Worm (Caenorhabditis elegans): ENCODE data around the gene ZK1290.11.

The ZK1290.11 gene

ce11 chrII:7593227-7593626 is 31.8 kb upstream of the ZK1290.11 start (continued):
- no peak for TF ChIP-seq dve-1 (tag; optimal IDR thresholded peaks at IDR 0.05; ENCODE audit: insufficient read depth)
- TF ChIP-seq ces-1 (GFP tag; optimal IDR thresholded peaks at IDR 0.05) = no peak
- TF ChIP-seq zip-11 (GFP tag; IDR thresholded peaks at IDR 0.05) = no peak
- TF ChIP-seq ztf-7 (tag; optimal IDR thresholded peaks at IDR 0.05) = no peak
- no peak for TF ChIP-seq Y48G9A.11 (GFP tag; IDR thresholded peaks at IDR 0.05)
- TF ChIP-seq T20F7.1 (GFP tag; optimal IDR thresholded peaks at IDR 0.05) = no peak
- no peak for TF ChIP-seq nhr-25 (tag; optimal IDR thresholded peaks at IDR 0.05; ENCODE audit: borderline replicate concordance, insufficient read depth)
- TF ChIP-seq nhr-48 (tag; optimal IDR thresholded peaks at IDR 0.05) = no peak
- no peak for TF ChIP-seq php-3 (GFP tag; IDR thresholded peaks at IDR 0.05)
- TF ChIP-seq lir-3 (tag; optimal IDR thresholded peaks at IDR 0.05) = no peak
- no peak for TF ChIP-seq nhr-76 (tag; optimal IDR thresholded peaks at IDR 0.05)
- no peak for TF ChIP-seq nhr-42 (GFP tag; IDR thresholded peaks at IDR 0.05)
- TF ChIP-seq vab-7 (GFP tag; IDR thresholded peaks at IDR 0.05) = no peak
- TF ChIP-seq cey-2 (tag; optimal IDR thresholded peaks at IDR 0.05; ENCODE audit: borderline replicate concordance, insufficient read depth) = no peak
- no peak for TF ChIP-seq duxl-1 (tag; optimal IDR thresholded peaks at IDR 0.05; ENCODE audit: poor library complexity)
- no peak for TF ChIP-seq F26F4.8 (GFP tag; conservative IDR thresholded peaks at IDR 0.05)
- TF ChIP-seq mxl-2 (GFP tag; conservative IDR thresholded peaks at IDR 0.05) = no peak
- no peak for TF ChIP-seq lin-13 (GFP tag; optimal IDR thresholded peaks at IDR 0.05)
- TF ChIP-seq unc-39 (tag; optimal IDR thresholded peaks at IDR 0.05) = no peak
- TF ChIP-seq zip-2 (tag; optimal IDR thresholded peaks at IDR 0.05) = no peak
- no peak for TF ChIP-seq nhr-11 (tag; optimal IDR thresholded peaks at IDR 0.05)
- no peak for TF ChIP-seq nhr-41 (GFP tag; IDR thresholded peaks at IDR 0.05)
- TF ChIP-seq dmd-9 (GFP tag; IDR thresholded peaks at IDR 0.05) = no peak
- TF ChIP-seq rbr-2 (tag; optimal IDR thresholded peaks at IDR 0.05) = peak; percentile 49
- peak; percentile 94 for TF ChIP-seq aha-1 (tag)
- no peak for TF ChIP-seq nhr-6 (tag; optimal IDR thresholded peaks at IDR 0.05)
- no peak for TF ChIP-seq ama-1 (optimal IDR thresholded peaks at IDR 0.05)
- TF ChIP-seq nhr-237 (tag; optimal IDR thresholded peaks at IDR 0.05) = no peak
- no peak for TF ChIP-seq ztf-11 (tag; optimal IDR thresholded peaks at IDR 0.05)
- no peak for TF ChIP-seq tra-1 (GFP tag; IDR thresholded peaks at IDR 0.05)
- no peak for TF ChIP-seq daf-19 (GFP tag; conservative IDR thresholded peaks at IDR 0.05)
- TF ChIP-seq zfp-3 (GFP tag; conservative IDR thresholded peaks at IDR 0.05) = no peak
- TF ChIP-seq ceh-28 (tag; optimal IDR thresholded peaks at IDR 0.05) = no peak
- no peak for TF ChIP-seq madf-5 (GFP tag; IDR thresholded peaks at IDR 0.05)
- no peak for TF ChIP-seq pha-4 (GFP tag; IDR thresholded peaks at IDR 0.05)
- TF ChIP-seq pha-4 (tag; optimal IDR thresholded peaks at IDR 0.05) = no peak
- no peak for TF ChIP-seq unc-130 (GFP tag; optimal IDR thresholded peaks at IDR 0.05)
- TF ChIP-seq F49E8.2 (tag; optimal IDR thresholded peaks at IDR 0.05; ENCODE audit: borderline replicate concordance) = no peak
- TF ChIP-seq aly-2 (tag; optimal IDR thresholded peaks at IDR 0.05) = no peak
- no peak for TF ChIP-seq hif-1 (tag; optimal IDR thresholded peaks at IDR 0.05)
- no peak for TF ChIP-seq gei-8 (GFP tag; optimal IDR thresholded peaks at IDR 0.05)
- TF ChIP-seq unc-62 (GFP tag; optimal IDR thresholded peaks at IDR 0.05 in 1 of 2) = peak in 1 of 2 experiments; percentile 94
- TF ChIP-seq unc-62 (tag; optimal IDR thresholded peaks at IDR 0.05) = no peak
- no peak for TF ChIP-seq mdl-1 (tag; optimal IDR thresholded peaks at IDR 0.05)
- no peak for TF ChIP-seq daf-16 (GFP tag; optimal IDR thresholded peaks at IDR 0.05)
- no peak for TF ChIP-seq daf-16 (tag; optimal IDR thresholded peaks at IDR 0.05)
- TF ChIP-seq D1046.2 (GFP tag; IDR thresholded peaks at IDR 0.05) = no peak
- TF ChIP-seq set-16 (GFP tag; IDR thresholded peaks at IDR 0.05) = peak; percentile 54; the same call in 1 of the 2 replicates
- TF ChIP-seq mes-2 (tag; optimal IDR thresholded peaks at IDR 0.05; ENCODE audit: poor library complexity, severe bottlenecking) = peak; percentile 3
- TF ChIP-seq F10B5.3 (tag; optimal IDR thresholded peaks at IDR 0.05) = no peak
- TF ChIP-seq dmd-6 (GFP tag; IDR thresholded peaks at IDR 0.05) = 0 out of 2 replicates have a peak, but pooled peaks have one; percentile 12
- no peak for TF ChIP-seq zfp-2 (tag; optimal IDR thresholded peaks at IDR 0.05)
